Fruit fly (Drosophila melanogaster): ENCODE results near the gene chinmo.

chinmo gene

dm6 chr2L:1611122-1611521, 39.9 kb upstream of the chinmo start, which contains the start of the genes Rab3GAP1 and CG14352 (continued):
- TF ChIP-seq Atf6 (GFP tag; IDR thresholded peaks at IDR 0.05), result peak; percentile 65; the same call in 1 of the 2 replicates
- peak; percentile 90 for TF ChIP-seq Mad (GFP tag; optimal IDR thresholded peaks at IDR 0.05)
- TF ChIP-seq CG15601 (tag; optimal IDR thresholded peaks at IDR 0.05), result peak; percentile 81
- TF ChIP-seq MESR4 (GFP tag; optimal IDR thresholded peaks at IDR 0.05), result no peak
- peak; percentile 69 for TF ChIP-seq Nf-YA (GFP tag; IDR thresholded peaks at IDR 0.05)
- TF ChIP-seq CG14710 (tag; optimal IDR thresholded peaks at IDR 0.05), result peak; percentile 92
- TF ChIP-seq CoRest (tag; optimal IDR thresholded peaks at IDR 0.05), result peak; percentile 92
- TF ChIP-seq ind (GFP tag; optimal IDR thresholded peaks at IDR 0.05), result peak; percentile 93
- no peak for TF ChIP-seq HLHmδ (GFP tag; optimal IDR thresholded peaks at IDR 0.05)
- peak; percentile 83 for TF ChIP-seq CG3281 (GFP tag; optimal IDR thresholded peaks at IDR 0.05)
- TF ChIP-seq CG32767 (GFP tag; IDR thresholded peaks at IDR 0.05), result peak; percentile 35; the same call in 1 of the 2 replicates
- no peak for TF ChIP-seq CkIIα-i1 (GFP tag; IDR thresholded peaks at IDR 0.05)
- no peak for TF ChIP-seq Lhr (GFP tag; optimal IDR thresholded peaks at IDR 0.05)
- peak; percentile 34; the same call in 1 of the 2 replicates for TF ChIP-seq Scr (GFP tag; IDR thresholded peaks at IDR 0.05; ENCODE audit: partially characterized antibody)
- peak; percentile 95 for TF ChIP-seq zfh2 (GFP tag; optimal IDR thresholded peaks at IDR 0.05)
- peak; percentile 61; the same call in 1 of the 3 replicates for TF ChIP-seq ase (GFP tag; IDR thresholded peaks at IDR 0.05)
- TF ChIP-seq CG11695 (GFP tag; IDR thresholded peaks at IDR 0.05), result no peak
- TF ChIP-seq CHES-1-like (GFP tag; optimal IDR thresholded peaks at IDR 0.05), result peak; percentile 94
- peak; percentile 64 for TF ChIP-seq CG12299 (tag; optimal IDR thresholded peaks at IDR 0.05)
- peak; percentile 87 for TF ChIP-seq ken (GFP tag; IDR thresholded peaks at IDR 0.05)
- peak; percentile 52 for TF ChIP-seq mirr (GFP tag; optimal IDR thresholded peaks at IDR 0.05)
- no peak for TF ChIP-seq D (optimal IDR thresholded peaks at IDR 0.05)
- TF ChIP-seq D (GFP tag; optimal IDR thresholded peaks at IDR 0.05), result no peak
- peak; percentile 86 for TF ChIP-seq grau (tag; optimal IDR thresholded peaks at IDR 0.05)
- TF ChIP-seq bsh (GFP tag; optimal IDR thresholded peaks at IDR 0.05), result peak in 1 of 2 experiments; percentile 82
- peak; percentile 86 for TF ChIP-seq al (GFP tag; IDR thresholded peaks at IDR 0.05)
- no peak for TF ChIP-seq Lpt (GFP tag; optimal IDR thresholded peaks at IDR 0.05)
- TF ChIP-seq seq (GFP tag; IDR thresholded peaks at IDR 0.05), result peak; percentile 51
- TF ChIP-seq grn (GFP tag; optimal IDR thresholded peaks at IDR 0.05), result peak; percentile 39
- no peak for TF ChIP-seq ftz-f1 (GFP tag; optimal IDR thresholded peaks at IDR 0.05)
- peak; percentile 76 for TF ChIP-seq CG3838 (GFP tag; optimal IDR thresholded peaks at IDR 0.05)
- peak; percentile 86 for TF ChIP-seq CG11504 (tag; optimal IDR thresholded peaks at IDR 0.05)
- TF ChIP-seq YL-1 (GFP tag; optimal IDR thresholded peaks at IDR 0.05), result peak; percentile 53
- TF ChIP-seq CG31365 (tag; optimal IDR thresholded peaks at IDR 0.05), result no peak
- TF ChIP-seq unpg (GFP tag; optimal IDR thresholded peaks at IDR 0.05), result peak; percentile 85
- TF ChIP-seq CG8290 (GFP tag; optimal IDR thresholded peaks at IDR 0.05), result no peak
- TF ChIP-seq CG8290 (tag; optimal IDR thresholded peaks at IDR 0.05), result peak in 1 of 2 experiments; percentile 56
- no peak for TF ChIP-seq vnd (GFP tag; IDR thresholded peaks at IDR 0.05; ENCODE audit: partially characterized antibody)
- TF ChIP-seq Pdp1 (GFP tag; optimal IDR thresholded peaks at IDR 0.05), result peak; percentile 85 to 86
- no peak for TF ChIP-seq h (optimal IDR thresholded peaks at IDR 0.05)
- no peak for TF ChIP-seq Dip2 (GFP tag; IDR thresholded peaks at IDR 0.05)
- TF ChIP-seq CG13424 (tag; optimal IDR thresholded peaks at IDR 0.05), result peak; percentile 90
- TF ChIP-seq CG12744 (GFP tag; optimal IDR thresholded peaks at IDR 0.05), result peak; percentile 87
- TF ChIP-seq NfI (GFP tag; optimal IDR thresholded peaks at IDR 0.05), result peak; percentile 89
- peak; percentile 64 for TF ChIP-seq Sry-δ (GFP tag; optimal IDR thresholded peaks at IDR 0.05)
- peak; percentile 86 for TF ChIP-seq CG16815 (GFP tag; optimal IDR thresholded peaks at IDR 0.05)
- no peak for TF ChIP-seq CG2875 (GFP tag; optimal IDR thresholded peaks at IDR 0.05)
- peak; percentile 88 for TF ChIP-seq dysf (GFP tag; IDR thresholded peaks at IDR 0.05)
- no peak for TF ChIP-seq sr (GFP tag; IDR thresholded peaks at IDR 0.05)
- peak; percentile 70; the same call in 1 of the 2 replicates for TF ChIP-seq CG10959 (GFP tag; IDR thresholded peaks at IDR 0.05)
- no peak for TF ChIP-seq pita (GFP tag; optimal IDR thresholded peaks at IDR 0.05)
- TF ChIP-seq Hey (tag; optimal IDR thresholded peaks at IDR 0.05), result no peak
